Worm (Caenorhabditis elegans): ENCODE data around the gene F36D4.6.

Gene F36D4.6

DNA sequence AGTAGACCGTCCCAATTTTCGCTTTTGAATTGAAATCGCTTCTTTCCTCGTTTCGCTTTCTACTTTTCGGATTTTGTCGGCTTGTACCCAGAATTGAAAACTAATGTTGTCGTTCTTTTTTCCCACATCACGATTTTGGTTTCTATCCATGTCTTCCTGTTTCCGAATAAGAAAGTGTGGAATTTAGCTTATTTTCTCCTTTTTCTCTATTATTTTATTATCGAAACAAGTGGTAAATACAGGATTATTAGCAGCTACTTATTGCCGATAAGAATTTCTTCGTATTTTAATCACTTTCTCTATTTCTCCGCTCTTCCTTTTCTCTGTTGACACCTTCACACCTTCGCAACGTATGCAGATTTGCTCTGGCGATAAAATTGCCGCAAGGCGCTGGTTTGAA lies 42.0 kb downstream of the F36D4.6 start:
- no peak for TF ChIP-seq cebp-2 (GFP tag; IDR thresholded peaks at IDR 0.05)
- no peak for TF ChIP-seq ceh-79 (tag; optimal IDR thresholded peaks at IDR 0.05)
- TF ChIP-seq lin-26 (GFP tag; IDR thresholded peaks at IDR 0.05) = no peak
- TF ChIP-seq hsf-1 (GFP tag; IDR thresholded peaks at IDR 0.05) = no peak
- no peak for TF ChIP-seq lir-1 (GFP tag; conservative IDR thresholded peaks at IDR 0.05)
- no peak for TF ChIP-seq F39B2.1 (GFP tag; IDR thresholded peaks at IDR 0.05)

DNA sequence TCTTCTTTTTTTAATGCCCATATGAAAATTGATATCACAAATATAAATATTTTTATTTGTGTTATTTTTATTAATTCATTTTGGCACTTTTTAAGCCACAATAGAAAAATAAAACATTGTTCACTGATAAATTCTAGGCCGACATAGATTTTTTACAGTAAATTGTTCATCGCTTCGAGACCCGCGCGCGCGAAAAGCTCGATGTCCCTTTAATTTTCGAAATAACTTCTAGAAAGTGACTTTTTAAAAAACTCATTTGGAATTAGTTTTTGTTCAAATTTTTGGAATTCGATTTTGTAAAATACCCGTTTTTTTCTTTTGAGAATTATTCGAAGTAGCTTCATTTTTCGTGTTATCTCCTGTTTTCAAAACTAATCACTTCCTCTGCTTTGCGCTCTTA lies 42.6 kb downstream of the F36D4.6 start:
- TF ChIP-seq egl-18 (GFP tag; IDR thresholded peaks at IDR 0.05) = no peak
- TF ChIP-seq xnd-1 (tag; optimal IDR thresholded peaks at IDR 0.05) = peak; percentile 55
- peak; percentile 60 for TF ChIP-seq lsl-1 (GFP tag; optimal IDR thresholded peaks at IDR 0.05)
- TF ChIP-seq madf-8 (GFP tag; conservative IDR thresholded peaks at IDR 0.05) = peak; percentile 52; the same call in 1 of the 2 replicates
- peak; percentile 77 for TF ChIP-seq F33H1.4 (GFP tag; IDR thresholded peaks at IDR 0.05)
- TF ChIP-seq D2030.7 (GFP tag; IDR thresholded peaks at IDR 0.05) = peak; percentile 27; the same call in 1 of the 2 replicates
- peak; percentile 25 for TF ChIP-seq dpl-1 (GFP tag; optimal IDR thresholded peaks at IDR 0.05)
- TF ChIP-seq efl-1 (GFP tag; optimal IDR thresholded peaks at IDR 0.05) = peak; percentile 79
- peak; percentile 76 for TF ChIP-seq madf-6 (GFP tag; IDR thresholded peaks at IDR 0.05)
- no peak for TF ChIP-seq nfya-2 (GFP tag; IDR thresholded peaks at IDR 0.05)
- TF ChIP-seq rpc-1 (optimal IDR thresholded peaks at IDR 0.05) = no peak
- no peak for TF ChIP-seq rpc-1 (tag; optimal IDR thresholded peaks at IDR 0.05)
- TF ChIP-seq hsf-1 (GFP tag; IDR thresholded peaks at IDR 0.05) = 0 out of 2 replicates have a peak, but pooled peaks have one; percentile 59
- TF ChIP-seq ztf-18 (tag; optimal IDR thresholded peaks at IDR 0.05) = peak; percentile 50
- no peak for TF ChIP-seq unc-62 (GFP tag; optimal IDR thresholded peaks at IDR 0.05)

DNA sequence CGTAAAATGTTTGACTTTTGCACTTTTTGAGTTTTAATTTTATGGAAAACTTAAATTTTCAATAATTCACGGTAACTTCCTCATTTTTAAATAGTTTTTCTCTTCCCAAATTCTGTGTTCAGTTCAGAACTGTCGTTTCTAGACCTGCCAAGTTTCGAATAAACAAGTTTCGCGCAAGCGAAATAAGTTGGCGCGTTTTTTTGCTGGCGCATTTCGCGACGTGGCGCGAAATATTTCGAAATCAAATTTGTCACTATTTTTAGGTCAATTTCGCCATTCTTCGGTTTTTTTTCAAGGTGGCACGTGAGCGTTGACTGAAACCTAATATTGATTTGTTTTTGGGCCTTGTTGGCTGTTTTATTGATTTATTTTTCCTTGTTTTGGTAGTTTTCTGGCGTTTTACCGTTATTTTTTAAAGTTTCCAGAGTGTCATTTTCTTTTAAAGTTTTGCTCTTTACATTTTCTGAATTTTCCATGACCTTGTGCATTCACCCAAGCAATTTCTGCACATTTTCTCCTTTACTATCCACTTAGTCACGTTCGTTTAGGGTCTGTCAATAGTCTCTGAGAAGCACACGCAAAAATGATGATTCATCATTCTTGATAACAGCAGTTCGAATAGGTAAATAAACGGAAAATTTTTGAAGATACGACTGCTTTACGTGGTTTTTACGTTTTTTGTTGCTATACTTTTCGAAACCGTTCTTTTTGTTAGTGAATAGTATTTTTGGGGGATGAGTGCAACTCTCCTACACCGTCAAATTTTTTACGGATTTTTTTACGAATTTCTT lies 44.2 kb downstream of the F36D4.6 start:
- TF ChIP-seq nhr-90 (tag; optimal IDR thresholded peaks at IDR 0.05) = no peak
- peak; percentile 67; the same call in 1 of the 2 replicates for TF ChIP-seq hmg-1.2 (GFP tag; IDR thresholded peaks at IDR 0.05)
- TF ChIP-seq F55B11.4 (tag; optimal IDR thresholded peaks at IDR 0.05; ENCODE audit: borderline replicate concordance, insufficient read depth) = no peak
- TF ChIP-seq mxl-1 (tag; optimal IDR thresholded peaks at IDR 0.05) = no peak
- TF ChIP-seq ztf-3 (GFP tag; optimal IDR thresholded peaks at IDR 0.05) = no peak
- peak; percentile 71 for TF ChIP-seq cebp-1 (GFP tag; IDR thresholded peaks at IDR 0.05)
- TF ChIP-seq cebp-1 (tag; optimal IDR thresholded peaks at IDR 0.05) = peak; percentile 82
- TF ChIP-seq fkh-3 (tag; optimal IDR thresholded peaks at IDR 0.05) = no peak
- TF ChIP-seq mes-4 (tag; optimal IDR thresholded peaks at IDR 0.05) = no peak
- TF ChIP-seq ceh-100 (GFP tag; IDR thresholded peaks at IDR 0.05) = no peak; the same call in 1 of the 2 replicates
- TF ChIP-seq C17E4.6 (GFP tag; IDR thresholded peaks at IDR 0.05) = no peak
- no peak for TF ChIP-seq let-607 (tag; optimal IDR thresholded peaks at IDR 0.05)
- 0 out of 2 replicates have a peak, but pooled peaks have one; percentile 55 for TF ChIP-seq Y79H2A.3 (GFP tag; conservative IDR thresholded peaks at IDR 0.05)
- peak; percentile 87 for TF ChIP-seq pbrm-1 (GFP tag; IDR thresholded peaks at IDR 0.05)
- TF ChIP-seq mcd-1 (GFP tag; IDR thresholded peaks at IDR 0.05) = no peak; the same call in 1 of the 2 replicates
- TF ChIP-seq attf-3 (GFP tag; conservative IDR thresholded peaks at IDR 0.05) = peak; percentile 63
- no peak for TF ChIP-seq nhr-120 (GFP tag; IDR thresholded peaks at IDR 0.05)
- no peak for TF ChIP-seq F52B5.7 (tag; optimal IDR thresholded peaks at IDR 0.05)
- no peak for TF ChIP-seq ztf-25 (GFP tag; IDR thresholded peaks at IDR 0.05)
- TF ChIP-seq him-1 (tag; optimal IDR thresholded peaks at IDR 0.05) = peak; percentile 64
- no peak for TF ChIP-seq atf-7 (tag; optimal IDR thresholded peaks at IDR 0.05)
- TF ChIP-seq attf-6 (GFP tag; IDR thresholded peaks at IDR 0.05) = peak; percentile 78
- TF ChIP-seq egrh-3 (GFP tag; IDR thresholded peaks at IDR 0.05) = no peak
- peak; percentile 95 for TF ChIP-seq ceh-91 (GFP tag; IDR thresholded peaks at IDR 0.05)
- no peak for TF ChIP-seq F57C9.4 (tag; optimal IDR thresholded peaks at IDR 0.05)
- peak; percentile 98 for TF ChIP-seq dpl-1 (GFP tag; optimal IDR thresholded peaks at IDR 0.05)
- TF ChIP-seq athp-1 (tag; optimal IDR thresholded peaks at IDR 0.05) = peak; percentile 50
